Fruit fly (Drosophila melanogaster) whole organism, embryonic: Measurements from ENCODE around the gene be.

Source experiments
- Abd-B ChIP-seq: fragments of 200-800 bp; sonication (Bioruptor generic); optimal IDR thresholded peaks from 2 replicates; lab custom pipeline; 2018; ENCODE audit warnings: missing biosample characterization, mild to moderate bottlenecking, missing genetic modification characterization, moderate library complexity
- Ada2b ChIP-seq: fragments of 200-800 bp; sonication (Bioruptor generic); IDR thresholded peaks from 2 replicates; pipeline ENCODE4 v1.3.6; 2022; ENCODE audit warnings: missing biosample characterization, missing genetic modification characterization
- BtbVII ChIP-seq: fragments of 200-800 bp; sonication (Bioruptor generic); optimal IDR thresholded peaks from 3 replicates; lab custom pipeline; 2017; ENCODE audit warnings: missing biosample characterization, mild to moderate bottlenecking, missing genetic modification characterization
- C15 ChIP-seq: fragments of 200-800 bp; sonication (Bioruptor generic); IDR thresholded peaks from 3 replicates; pipeline ENCODE4 v1.3.6; 2022; ENCODE audit warnings: missing biosample characterization, missing genetic modification characterization
- CG10267 ChIP-seq: fragments of 200-800 bp; sonication (Bioruptor generic); optimal IDR thresholded peaks from 2 replicates; lab custom pipeline; 2018; ENCODE audit warnings: missing biosample characterization, mild to moderate bottlenecking, missing genetic modification characterization, moderate library complexity
- CG10321 ChIP-seq: fragments of 200-800 bp; sonication (Bioruptor generic); IDR thresholded peaks from 2 replicates; pipeline ENCODE4 v1.3.6; 2022; ENCODE audit warnings: missing biosample characterization, missing genetic modification characterization
- CG10959 ChIP-seq: fragments of 200-800 bp; sonication (Bioruptor generic); IDR thresholded peaks from 2 replicates; pipeline ENCODE4 v1.3.6; 2022; ENCODE audit warnings: missing biosample characterization, missing genetic modification characterization
- CG12744 ChIP-seq: fragments of 200-800 bp; sonication (Bioruptor generic); optimal IDR thresholded peaks from 2 replicates; lab custom pipeline; 2016; ENCODE audit warnings: missing biosample characterization, missing genetic modification characterization
- CG14050 ChIP-seq: fragments of 200-800 bp; sonication (Bioruptor generic); IDR thresholded peaks from 3 replicates; pipeline ENCODE4 v1.3.6; 2022; ENCODE audit warnings: missing biosample characterization, missing genetic modification characterization
- CG15011 ChIP-seq: fragments of 200-800 bp; sonication (Bioruptor generic); optimal IDR thresholded peaks from 3 replicates; lab custom pipeline; 2018; ENCODE audit warnings: missing biosample characterization, mild to moderate bottlenecking, missing genetic modification characterization
- CG17186 ChIP-seq: fragments of 200-800 bp; sonication (Bioruptor generic); optimal IDR thresholded peaks from 3 replicates; lab custom pipeline; 2017; ENCODE audit warnings: missing biosample characterization, missing genetic modification reagents, missing genetic modification characterization
- CG17385 ChIP-seq: fragments of 200-800 bp; sonication (Bioruptor generic); optimal IDR thresholded peaks from 3 replicates; lab custom pipeline; 2018; ENCODE audit warnings: missing biosample characterization, mild to moderate bottlenecking, missing genetic modification characterization
- CG17802 ChIP-seq: fragments of 200-800 bp; sonication (Bioruptor generic); optimal IDR thresholded peaks from 2 replicates; lab custom pipeline; 2018; ENCODE audit warnings: missing biosample characterization, mild to moderate bottlenecking, missing genetic modification characterization, moderate library complexity
- CG17912 ChIP-seq: fragments of 200-800 bp; sonication (Bioruptor generic); optimal IDR thresholded peaks from 2 replicates; lab custom pipeline; 2018; ENCODE audit warnings: missing biosample characterization, mild to moderate bottlenecking, missing genetic modification characterization
- CG18619 ChIP-seq: fragments of 200-800 bp; sonication (Bioruptor generic); optimal IDR thresholded peaks from 3 replicates; lab custom pipeline; 2017; ENCODE audit warnings: missing biosample characterization, mild to moderate bottlenecking, missing genetic modification characterization
- CG2120 ChIP-seq: fragments of 200-800 bp; sonication (Bioruptor generic); optimal IDR thresholded peaks from 3 replicates; lab custom pipeline; 2016; ENCODE audit warnings: missing biosample characterization, missing genetic modification characterization
- CG2199 ChIP-seq: fragments of 200-800 bp; sonication (Bioruptor generic); IDR thresholded peaks from 3 replicates; pipeline ENCODE4 v1.3.6; 2022; ENCODE audit warnings: missing biosample characterization, missing genetic modification characterization
- CG2875 ChIP-seq: fragments of 200-800 bp; sonication (Bioruptor generic); optimal IDR thresholded peaks from 2 replicates; lab custom pipeline; 2017; ENCODE audit warnings: missing biosample characterization, mild to moderate bottlenecking, missing genetic modification characterization, missing genetic modification reagents
- CG4707 ChIP-seq: fragments of 200-800 bp; sonication (Bioruptor generic); optimal IDR thresholded peaks from 2 replicates; lab custom pipeline; 2018; ENCODE audit warnings: missing biosample characterization, mild to moderate bottlenecking, missing genetic modification characterization, moderate library complexity
- CG4820 ChIP-seq: fragments of 200-800 bp; sonication (Bioruptor generic); optimal IDR thresholded peaks from 3 replicates; lab custom pipeline; 2016; ENCODE audit warnings: missing biosample characterization, missing genetic modification characterization
- CG5180 ChIP-seq: fragments of 200-800 bp; sonication (Bioruptor generic); optimal IDR thresholded peaks from 3 replicates; lab custom pipeline; 2017; ENCODE audit warnings: missing biosample characterization, missing genetic modification characterization, mild to moderate bottlenecking, moderate library complexity, missing genetic modification reagents
- CG6683 ChIP-seq: fragments of 200-800 bp; sonication (Bioruptor generic); optimal IDR thresholded peaks from 2 replicates; lab custom pipeline; 2017; ENCODE audit warnings: missing biosample characterization, mild to moderate bottlenecking, missing genetic modification characterization, missing genetic modification reagents
- CG6791 ChIP-seq: fragments of 200-800 bp; sonication (Bioruptor generic); IDR thresholded peaks from 3 replicates; pipeline ENCODE4 v1.3.6; 2022; ENCODE audit warnings: missing biosample characterization, missing genetic modification characterization; ENCODE audit not compliant: partially characterized antibody
- CG7271 ChIP-seq: fragments of 200-800 bp; sonication (Bioruptor generic); optimal IDR thresholded peaks from 2 replicates; lab custom pipeline; 2018; ENCODE audit warnings: missing biosample characterization, mild to moderate bottlenecking, missing genetic modification characterization, moderate library complexity
- CG9797 ChIP-seq: fragments of 200-800 bp; sonication (Bioruptor generic); optimal IDR thresholded peaks from 3 replicates; lab custom pipeline; 2018; ENCODE audit warnings: missing biosample characterization, mild to moderate bottlenecking, missing genetic modification characterization
- CTCF ChIP-seq: fragments of 200-800 bp; sonication (Bioruptor generic); optimal IDR thresholded peaks from 2 replicates; lab custom pipeline; 2017; ENCODE audit warnings: missing biosample characterization, mild to moderate bottlenecking, missing genetic modification characterization, moderate library complexity
- HHEX ChIP-seq: fragments of 200-800 bp; sonication (Bioruptor generic); optimal IDR thresholded peaks from 3 replicates; lab custom pipeline; 2017; ENCODE audit warnings: missing biosample characterization, mild to moderate bottlenecking, missing genetic modification characterization, missing genetic modification reagents
- Hand ChIP-seq: fragments of 200-800 bp; sonication (Bioruptor generic); optimal IDR thresholded peaks from 2 replicates; lab custom pipeline; 2017; ENCODE audit warnings: mild to moderate bottlenecking, missing biosample characterization, missing genetic modification reagents, missing genetic modification characterization
- MTF-1 ChIP-seq: fragments of 200-800 bp; sonication (Bioruptor generic); optimal IDR thresholded peaks from 2 replicates; lab custom pipeline; 2018; ENCODE audit warnings: missing biosample characterization, mild to moderate bottlenecking, missing genetic modification characterization, borderline replicate concordance
- Mad ChIP-seq: fragments of 200-800 bp; sonication (Bioruptor generic); optimal IDR thresholded peaks from 2 replicates; lab custom pipeline; 2016; ENCODE audit warnings: missing biosample characterization, missing genetic modification characterization
- NK7.1 ChIP-seq: fragments of 200-800 bp; sonication (Bioruptor generic); optimal IDR thresholded peaks from 3 replicates; lab custom pipeline; 2016; ENCODE audit warnings: missing biosample characterization, missing genetic modification characterization
- Sox102F ChIP-seq: fragments of 200-800 bp; sonication (Bioruptor generic); optimal IDR thresholded peaks from 2 replicates; lab custom pipeline; 2018; ENCODE audit warnings: missing biosample characterization, mild to moderate bottlenecking, missing genetic modification characterization, moderate library complexity
- ash1 ChIP-seq: fragments of 200-800 bp; sonication (Bioruptor generic); optimal IDR thresholded peaks from 2 replicates; lab custom pipeline; 2018; ENCODE audit warnings: missing biosample characterization, mild to moderate bottlenecking, missing genetic modification characterization
- bab2 ChIP-seq: fragments of 200-800 bp; sonication (Bioruptor generic); optimal IDR thresholded peaks from 2 replicates; lab custom pipeline; 2016; ENCODE audit warnings: missing biosample characterization, missing genetic modification characterization
- bsh ChIP-seq, 2 experiments: fragments of 200-800 bp; sonication (Bioruptor generic); optimal IDR thresholded peaks; 2 replicates each; lab custom pipeline; 2017 to 2018; ENCODE audit warnings: mild to moderate bottlenecking in 2 of 2, missing biosample characterization in 2 of 2, missing genetic modification characterization in 2 of 2, moderate library complexity in 1 of 2
- btn ChIP-seq: fragments of 200-800 bp; sonication (Bioruptor generic); optimal IDR thresholded peaks from 2 replicates; lab custom pipeline; 2016; ENCODE audit warnings: missing biosample characterization, missing genetic modification characterization
- cas ChIP-seq: fragments of 200-800 bp; sonication (Bioruptor generic); IDR thresholded peaks from 2 replicates; pipeline ENCODE4 v1.3.6; 2022; ENCODE audit warnings: missing biosample characterization, missing genetic modification characterization
- crol ChIP-seq: fragments of 200-800 bp; sonication (Bioruptor generic); IDR thresholded peaks from 2 replicates; pipeline ENCODE4 v1.3.6; 2022; ENCODE audit warnings: missing biosample characterization, missing genetic modification characterization
- cwo ChIP-seq: fragments of 200-800 bp; sonication (Bioruptor generic); optimal IDR thresholded peaks from 3 replicates; lab custom pipeline; 2017; ENCODE audit warnings: missing biosample characterization, missing genetic modification characterization, mild to moderate bottlenecking, moderate library complexity, missing genetic modification reagents
- da ChIP-seq: fragments of 200-800 bp; sonication (Bioruptor generic); optimal IDR thresholded peaks from 2 replicates; lab custom pipeline; 2016; ENCODE audit warnings: missing biosample characterization, missing genetic modification characterization
- dmrt11E ChIP-seq: fragments of 200-800 bp; sonication (Bioruptor generic); optimal IDR thresholded peaks from 3 replicates; lab custom pipeline; 2018; ENCODE audit warnings: missing biosample characterization, mild to moderate bottlenecking, missing genetic modification characterization, moderate library complexity
- emc ChIP-seq: fragments of 200-800 bp; sonication (Bioruptor generic); optimal IDR thresholded peaks from 2 replicates; lab custom pipeline; 2016; ENCODE audit warnings: missing biosample characterization, missing genetic modification characterization
- gsb-n ChIP-seq: fragments of 200-800 bp; sonication (Bioruptor generic); optimal IDR thresholded peaks from 3 replicates; lab custom pipeline; 2018; ENCODE audit warnings: missing biosample characterization, mild to moderate bottlenecking, missing genetic modification characterization
- pho ChIP-seq: fragments of 200-800 bp; sonication (Bioruptor generic); optimal IDR thresholded peaks from 2 replicates; lab custom pipeline; 2016; ENCODE audit warnings: missing biosample characterization, missing genetic modification characterization
- sd ChIP-seq: fragments of 200-800 bp; sonication (Bioruptor generic); optimal IDR thresholded peaks from 3 replicates; lab custom pipeline; 2018; ENCODE audit warnings: missing biosample characterization, mild to moderate bottlenecking, missing genetic modification characterization, moderate library complexity
- sr ChIP-seq: fragments of 200-800 bp; sonication (Bioruptor generic); IDR thresholded peaks from 3 replicates; pipeline ENCODE4 v1.3.6; 2022; ENCODE audit warnings: missing biosample characterization, missing genetic modification characterization
- toy ChIP-seq: fragments of 200-800 bp; sonication (Bioruptor generic); IDR thresholded peaks from 2 replicates; pipeline ENCODE4 v1.3.6; 2022; ENCODE audit warnings: missing biosample characterization, missing genetic modification characterization
- trem ChIP-seq: fragments of 200-800 bp; optimal IDR thresholded peaks from 3 replicates; lab custom pipeline; 2019; ENCODE audit warnings: missing biosample characterization, mild to moderate bottlenecking, missing genetic modification characterization, moderate library complexity
- vfl ChIP-seq: fragments of 200-800 bp; sonication (Bioruptor generic); optimal IDR thresholded peaks from 2 replicates; lab custom pipeline; 2016; ENCODE audit warnings: missing biosample characterization, missing genetic modification characterization
- wor ChIP-seq: fragments of 200-800 bp; sonication (Bioruptor generic); IDR thresholded peaks from 2 replicates; pipeline ENCODE4 v1.3.6; 2022; ENCODE audit warnings: missing biosample characterization, missing genetic modification characterization
- zen2 ChIP-seq: fragments of 200-800 bp; sonication (Bioruptor generic); IDR thresholded peaks from 3 replicates; pipeline ENCODE4 v1.3.6; 2022; ENCODE audit warnings: missing biosample characterization, missing genetic modification characterization; ENCODE audit not compliant: partially characterized antibody

be gene

dm6 chrX:15021021-15021477 is 3.2 kb upstream of the be start (continued):
- TF ChIP-seq zen2 (GFP tag; lab: Robert Waterston, UW): no peak
- TF ChIP-seq CG6683 (GFP tag; lab: Kevin White, UChicago): peak; percentile 58
- TF ChIP-seq ash1 (GFP tag; lab: Kevin White, UChicago): no peak
- TF ChIP-seq toy: no peak
- peak; percentile 76 for TF ChIP-seq Abd-B (GFP tag; lab: Kevin White, UChicago)
- no peak for TF ChIP-seq CG6791 (GFP tag; lab: Robert Waterston, UW)
- TF ChIP-seq CG4820: peak; percentile 73
- no peak for TF ChIP-seq sr (GFP tag; lab: Robert Waterston, UW)
- peak; percentile 58 for TF ChIP-seq cwo
- peak; percentile 96 for TF ChIP-seq dmrt11E (tag; lab: Kevin White, UChicago)
- TF ChIP-seq emc: no peak
- no peak for TF ChIP-seq CG2199 (GFP tag; lab: Robert Waterston, UW)
- peak; percentile 31 for TF ChIP-seq Mad (GFP tag; lab: Kevin White, UChicago)
- no peak for TF ChIP-seq bab2
- TF ChIP-seq CG4707 (GFP tag; lab: Kevin White, UChicago): peak; percentile 80
- peak; percentile 76 for TF ChIP-seq HHEX (GFP tag; lab: Kevin White, UChicago)
- TF ChIP-seq Hand (GFP tag; lab: Kevin White, UChicago): peak; percentile 45
- TF ChIP-seq CG10267 (tag; lab: Kevin White, UChicago): peak; percentile 89
- peak; percentile 94 for TF ChIP-seq gsb-n (tag; lab: Kevin White, UChicago)
- no peak for TF ChIP-seq CTCF (GFP tag; lab: Kevin White, UChicago)
- TF ChIP-seq C15 (GFP tag; lab: Robert Waterston, UW): no peak
- peak; percentile 93 for TF ChIP-seq Sox102F (GFP tag; lab: Kevin White, UChicago)
- peak; percentile 76 for TF ChIP-seq crol (GFP tag; lab: Robert Waterston, UW)
- no peak for TF ChIP-seq btn (GFP tag; lab: Kevin White, UChicago)
- peak; percentile 93 for TF ChIP-seq trem (tag; lab: Kevin White, UChicago)
- peak; percentile 13 for TF ChIP-seq CG17186
- peak; percentile 61 for TF ChIP-seq CG5180
- peak; percentile 37 for TF ChIP-seq CG15011 (GFP tag; lab: Kevin White, UChicago)
- peak; percentile 68 for TF ChIP-seq MTF-1 (GFP tag; lab: Kevin White, UChicago)
- peak; percentile 23 for TF ChIP-seq CG9797
- TF ChIP-seq CG12744 (GFP tag; lab: Kevin White, UChicago): no peak
- TF ChIP-seq wor: peak; percentile 87
- peak; percentile 67 for TF ChIP-seq CG17802
- no peak for TF ChIP-seq NK7.1 (GFP tag; lab: Kevin White, UChicago)
- TF ChIP-seq CG17912 (GFP tag; lab: Kevin White, UChicago): no peak
- TF ChIP-seq cas (GFP tag; lab: Robert Waterston, UW): no peak
- peak; percentile 71 for TF ChIP-seq CG10959 (GFP tag; lab: Robert Waterston, UW)
- peak; percentile 9 for TF ChIP-seq CG7271 (tag; lab: Kevin White, UChicago)
- TF ChIP-seq CG10321 (GFP tag; lab: Robert Waterston, UW): no peak
- peak; percentile 35; the same call in 1 of the 3 replicates for TF ChIP-seq CG14050
- TF ChIP-seq bsh (GFP tag; optimal IDR thresholded peaks at IDR 0.05; lab: Kevin White, UChicago): peak in 1 of 2 experiments; percentile 97
- peak; percentile 59 for TF ChIP-seq BtbVII (GFP tag; lab: Kevin White, UChicago)
- TF ChIP-seq sd (tag; lab: Kevin White, UChicago): peak; percentile 8
- TF ChIP-seq CG17385: peak; percentile 76
- TF ChIP-seq CG2120: no peak
- TF ChIP-seq CG2875: peak; percentile 85
- no peak for TF ChIP-seq da (GFP tag; lab: Kevin White, UChicago)
- peak; percentile 39; the same call in 1 of the 2 replicates for TF ChIP-seq Ada2b (GFP tag; lab: Robert Waterston, UW)
- no peak for TF ChIP-seq vfl (GFP tag; lab: Kevin White, UChicago)
- no peak for TF ChIP-seq pho
- peak; percentile 68 for TF ChIP-seq CG18619
